Worm (Caenorhabditis elegans) whole organism, L1 larva: ENCODE results near the gene twk-34.

Experiments
- C04F5.9 ChIP-seq: sonication (generic microtip); optimal IDR thresholded peaks from 2 replicates; lab custom pipeline; 2016; ENCODE audit warnings: missing genetic modification characterization, missing compliant biosample characterization
- alr-1 ChIP-seq: fragments of 200-800 bp; sonication (Bioruptor generic); optimal IDR thresholded peaks from 2 replicates; lab custom pipeline; 2018; ENCODE audit warnings: borderline replicate concordance, mild to moderate bottlenecking, missing genetic modification characterization, missing compliant biosample characterization
- ama-1 ChIP-seq: fragments of 150-350 bp; optimal IDR thresholded peaks from 2 replicates; lab custom pipeline; 2014
- blmp-1 ChIP-seq: fragments of 150-350 bp; optimal IDR thresholded peaks from 2 replicates; lab custom pipeline; 2014; ENCODE audit warnings: missing biosample characterization, missing genetic modification characterization
- ceh-8 ChIP-seq: fragments of 200-800 bp; sonication (Bioruptor generic); optimal IDR thresholded peaks from 2 replicates; lab custom pipeline; 2018; ENCODE audit warnings: mild to moderate bottlenecking, missing genetic modification characterization, moderate library complexity, missing compliant biosample characterization
- ceh-88 ChIP-seq: fragments of 200-800 bp; sonication (Bioruptor generic); IDR thresholded peaks from 2 replicates; pipeline ENCODE4 v1.3.6; 2022; ENCODE audit warnings: missing genetic modification characterization, missing compliant biosample characterization
- efl-3 ChIP-seq: fragments of 200-800 bp; sonication (Bioruptor generic); optimal IDR thresholded peaks from 2 replicates; lab custom pipeline; 2018; ENCODE audit warnings: mild to moderate bottlenecking, missing genetic modification characterization, missing compliant biosample characterization
- egl-13 ChIP-seq: sonication (generic microtip); optimal IDR thresholded peaks from 2 replicates; lab custom pipeline; 2016; ENCODE audit warnings: missing genotype, missing genetic modification reagents, missing genetic modification characterization, missing compliant biosample characterization
- elt-2 ChIP-seq: sonication (generic microtip); optimal IDR thresholded peaks from 2 replicates; lab custom pipeline; 2016; ENCODE audit warnings: missing genetic modification characterization, mild to moderate bottlenecking, inconsistent platforms, missing compliant biosample characterization, missing genetic modification reagents
- elt-3 ChIP-seq, 6 experiments: fragments of 150-350 bp in 1 of 6; sonication (generic microtip); optimal IDR thresholded peaks; 2 replicates each; lab custom pipeline; 2017 to 2018; ENCODE audit warnings: missing biosample characterization in 6 of 6, missing genetic modification characterization in 6 of 6, inconsistent platforms in 1 of 6
- fkh-8 ChIP-seq: sonication (generic microtip); optimal IDR thresholded peaks from 2 replicates; lab custom pipeline; 2016; ENCODE audit warnings: mild to moderate bottlenecking, missing genetic modification characterization, missing compliant biosample characterization
- grh-1 ChIP-seq: fragments of 200-800 bp; sonication (Bioruptor generic); IDR thresholded peaks from 2 replicates; pipeline ENCODE4 v1.3.6; 2022; ENCODE audit warnings: missing genetic modification reagents, missing genetic modification characterization, missing compliant biosample characterization
- hlh-17 ChIP-seq: fragments of 200-800 bp; sonication (Bioruptor generic); optimal IDR thresholded peaks from 2 replicates; lab custom pipeline; 2018; ENCODE audit warnings: missing genetic modification characterization, mild to moderate bottlenecking, missing compliant biosample characterization, moderate library complexity, borderline replicate concordance
- hlh-4 ChIP-seq: sonication (generic microtip); optimal IDR thresholded peaks from 2 replicates; lab custom pipeline; 2016; ENCODE audit warnings: mild to moderate bottlenecking, missing genetic modification characterization, missing compliant biosample characterization
- hpl-2 ChIP-seq: fragments of 150-350 bp; optimal IDR thresholded peaks from 2 replicates; lab custom pipeline; 2014; ENCODE audit warnings: missing biosample characterization, missing genetic modification reagents, missing genetic modification characterization
- irx-1 ChIP-seq: sonication (generic microtip); optimal IDR thresholded peaks from 2 replicates; lab custom pipeline; 2016; ENCODE audit warnings: missing genetic modification characterization, missing compliant biosample characterization
- isw-1 ChIP-seq: fragments of 200-800 bp; sonication (Bioruptor generic); IDR thresholded peaks from 2 replicates; pipeline ENCODE4 v1.3.6; 2022; ENCODE audit warnings: missing genetic modification characterization, missing compliant biosample characterization
- jun-1 ChIP-seq: fragments of 150-350 bp; optimal IDR thresholded peaks from 2 replicates; lab custom pipeline; 2014; ENCODE audit warnings: missing biosample characterization, missing genetic modification reagents, missing genetic modification characterization
- lin-15B ChIP-seq: fragments of 150-350 bp; sonication (generic microtip); optimal IDR thresholded peaks from 3 replicates; lab custom pipeline; 2014; ENCODE audit warnings: missing biosample characterization, missing genetic modification characterization
- lin-39 ChIP-seq: fragments of 150-350 bp; optimal IDR thresholded peaks from 2 replicates; lab custom pipeline; 2014; ENCODE audit warnings: missing biosample characterization, missing genetic modification reagents, missing genetic modification characterization
- lir-3 ChIP-seq: sonication (generic microtip); optimal IDR thresholded peaks from 2 replicates; lab custom pipeline; 2016; ENCODE audit warnings: mild to moderate bottlenecking, missing genetic modification characterization, moderate library complexity, missing compliant biosample characterization; ENCODE audit not compliant: poor library complexity
- lsy-2 ChIP-seq, 2 experiments: fragments of 150-350 bp; optimal IDR thresholded peaks; 2 replicates each; lab custom pipeline; 2014; ENCODE audit warnings: missing biosample characterization in 2 of 2, missing genetic modification characterization in 2 of 2
- mab-9 ChIP-seq: fragments of 200-800 bp; sonication (Bioruptor generic); IDR thresholded peaks from 2 replicates; pipeline ENCODE4 v1.3.6; 2022; ENCODE audit warnings: missing genetic modification reagents, missing genetic modification characterization, missing compliant biosample characterization
- mdl-1 ChIP-seq, 2 experiments: fragments of 150-350 bp; optimal IDR thresholded peaks; 2 replicates each; lab custom pipeline; 2014 to 2017; ENCODE audit warnings: missing biosample characterization in 2 of 2, missing genetic modification characterization in 2 of 2, inconsistent platforms in 1 of 2
- mef-2 ChIP-seq: fragments of 150-350 bp; optimal IDR thresholded peaks from 2 replicates; lab custom pipeline; 2014; ENCODE audit warnings: missing biosample characterization, missing genetic modification characterization
- nhr-12 ChIP-seq: sonication (generic microtip); optimal IDR thresholded peaks from 2 replicates; lab custom pipeline; 2017; ENCODE audit warnings: missing biosample characterization, missing genetic modification characterization
- nhr-19 ChIP-seq: fragments of 200-800 bp; sonication (Bioruptor generic); conservative IDR thresholded peaks from 2 replicates; pipeline ENCODE4 v1.3.6; 2022; ENCODE audit warnings: missing genetic modification characterization, missing compliant biosample characterization
- nhr-20 ChIP-seq: sonication (generic microtip); optimal IDR thresholded peaks from 2 replicates; lab custom pipeline; 2016; ENCODE audit warnings: mild to moderate bottlenecking, missing genetic modification characterization, missing compliant biosample characterization
- nhr-28 ChIP-seq: fragments of 150-350 bp; optimal IDR thresholded peaks from 2 replicates; lab custom pipeline; 2014; ENCODE audit warnings: missing biosample characterization, missing genetic modification characterization
- nhr-76 ChIP-seq: sonication (generic microtip); optimal IDR thresholded peaks from 2 replicates; lab custom pipeline; 2017; ENCODE audit warnings: missing biosample characterization, missing genetic modification characterization
- nhr-77 ChIP-seq: fragments of 150-350 bp; optimal IDR thresholded peaks from 2 replicates; lab custom pipeline; 2014; ENCODE audit warnings: missing biosample characterization, missing genetic modification characterization
- nhr-84 ChIP-seq: sonication (generic microtip); optimal IDR thresholded peaks from 2 replicates; lab custom pipeline; 2017; ENCODE audit warnings: missing biosample characterization, missing genetic modification characterization
- nhr-85 ChIP-seq: sonication (generic microtip); peaks from one replicate; lab custom pipeline; 2016; ENCODE audit warnings: missing genetic modification characterization, inconsistent platforms, missing compliant biosample characterization
- pqm-1 ChIP-seq: sonication (generic microtip); optimal IDR thresholded peaks from 3 replicates; lab custom pipeline; 2017; ENCODE audit warnings: missing biosample characterization, missing genetic modification characterization
- rnt-1 ChIP-seq: sonication (generic microtip); optimal IDR thresholded peaks from 2 replicates; lab custom pipeline; 2016; ENCODE audit warnings: mild to moderate bottlenecking, missing genetic modification characterization, moderate library complexity, missing compliant biosample characterization
- skn-1 ChIP-seq: fragments of 150-350 bp; optimal IDR thresholded peaks from 2 replicates; lab custom pipeline; 2014; ENCODE audit warnings: missing biosample characterization, missing genetic modification characterization
- snu-23 ChIP-seq: sonication (generic microtip); optimal IDR thresholded peaks from 2 replicates; lab custom pipeline; 2016; ENCODE audit warnings: missing genetic modification characterization, missing compliant biosample characterization
- sptf-1 ChIP-seq: fragments of 150-350 bp; optimal IDR thresholded peaks from 2 replicates; lab custom pipeline; 2014; ENCODE audit warnings: missing biosample characterization, missing genetic modification characterization
- sup-37 ChIP-seq: fragments of 200-800 bp; sonication (Bioruptor generic); optimal IDR thresholded peaks from 2 replicates; lab custom pipeline; 2018; ENCODE audit warnings: mild to moderate bottlenecking, missing genetic modification characterization, missing compliant biosample characterization
- swsn-7 ChIP-seq: sonication (generic microtip); optimal IDR thresholded peaks from 2 replicates; lab custom pipeline; 2016; ENCODE audit warnings: missing genetic modification characterization, missing compliant biosample characterization
- tbx-2 ChIP-seq: sonication (generic microtip); optimal IDR thresholded peaks from 2 replicates; lab custom pipeline; 2016; ENCODE audit warnings: missing genetic modification characterization, missing compliant biosample characterization
- tlp-1 ChIP-seq: fragments of 150-350 bp; optimal IDR thresholded peaks from 2 replicates; lab custom pipeline; 2014; ENCODE audit warnings: missing biosample characterization, missing genetic modification characterization
- unc-130 ChIP-seq: fragments of 150-350 bp; optimal IDR thresholded peaks from 2 replicates; lab custom pipeline; 2017; ENCODE audit warnings: missing biosample characterization, missing genetic modification characterization, inconsistent platforms
- vab-15 ChIP-seq: sonication (generic microtip); optimal IDR thresholded peaks from 2 replicates; lab custom pipeline; 2017; ENCODE audit warnings: missing genotype, mild to moderate bottlenecking, missing genetic modification characterization, missing compliant biosample characterization
- zag-1 ChIP-seq: fragments of 150-350 bp; optimal IDR thresholded peaks from 2 replicates; lab custom pipeline; 2014; ENCODE audit warnings: missing biosample characterization, missing genetic modification characterization

Gene twk-34

ce11 chrV:15707982-15708381, 3.2 kb downstream of the twk-34 start (continued):
- no peak; the same call in 1 of the 2 replicates for TF ChIP-seq grh-1 (GFP tag; lab: Robert Waterston, UW)
- TF ChIP-seq tbx-2 (tag; lab: Kevin White, UChicago) = no peak
- no peak for TF ChIP-seq tlp-1
- TF ChIP-seq blmp-1 (tag; lab: Kevin White, UChicago) = peak; percentile 57
- TF ChIP-seq jun-1 = no peak
- no peak for TF ChIP-seq lin-39
- TF ChIP-seq efl-3 (GFP tag; lab: Kevin White, UChicago) = no peak
- TF ChIP-seq pqm-1 (tag; lab: Kevin White, UChicago) = no peak
- no peak for TF ChIP-seq irx-1 (tag; lab: Kevin White, UChicago)
- TF ChIP-seq alr-1 = no peak
- TF ChIP-seq elt-2 (tag; lab: Kevin White, UChicago) = no peak
- no peak for TF ChIP-seq nhr-12
- no peak for TF ChIP-seq nhr-84 (tag; lab: Kevin White, UChicago)
- peak in 1 of 2 experiments; percentile 46 for TF ChIP-seq lsy-2 (tag; optimal IDR thresholded peaks at IDR 0.05; lab: Kevin White, UChicago)
- TF ChIP-seq isw-1 (GFP tag; lab: Robert Waterston, UW) = no peak
- no peak for TF ChIP-seq ceh-8 (GFP tag; lab: Kevin White, UChicago)
- TF ChIP-seq lin-15B (tag; lab: Kevin White, UChicago) = no peak
- TF ChIP-seq nhr-77 (tag; lab: Kevin White, UChicago) = no peak
- TF ChIP-seq sptf-1 (tag; lab: Kevin White, UChicago) = no peak
- peak; percentile 90 for TF ChIP-seq nhr-85 (tag; lab: Kevin White, UChicago)
- TF ChIP-seq swsn-7 (tag; lab: Kevin White, UChicago) = no peak
- no peak for TF ChIP-seq mab-9 (GFP tag; lab: Robert Waterston, UW)
- no peak for TF ChIP-seq C04F5.9
- TF ChIP-seq elt-3 (tag; optimal IDR thresholded peaks at IDR 0.05; lab: Kevin White, UChicago) = peak in 5 of 6 experiments; percentile 32 to 98 (median 74)
- TF ChIP-seq egl-13 (tag; lab: Kevin White, UChicago) = no peak
- TF ChIP-seq rnt-1 = no peak
- peak; percentile 74 for TF ChIP-seq nhr-20
- TF ChIP-seq hlh-17 = no peak
- no peak for TF ChIP-seq mef-2 (tag; lab: Kevin White, UChicago)
- TF ChIP-seq hlh-4 = no peak
- no peak for TF ChIP-seq snu-23 (GFP tag; lab: Kevin White, UChicago)
- no peak for TF ChIP-seq hpl-2 (GFP tag; lab: Kevin White, UChicago)
- TF ChIP-seq nhr-76 (tag; lab: Kevin White, UChicago) = no peak
- TF ChIP-seq ama-1 (lab: Kevin White, UChicago) = no peak

- TF ChIP-seq nhr-28 (tag; lab: Kevin White, UChicago) (no peak), skn-1 (tag; lab: Kevin White, UChicago) (no peak), nhr-19 (GFP tag; lab: Robert Waterston, UW) (no peak), sup-37 (GFP tag; lab: Kevin White, UChicago) (no peak), rnt-1 (no peak), vab-15 (tag; lab: Kevin White, UChicago) (no peak), sptf-1 (tag; lab: Kevin White, UChicago) (no peak), ceh-88 (no peak), unc-130 (tag; lab: Kevin White, UChicago) (no peak), mdl-1 (tag; optimal IDR thresholded peaks at IDR 0.05; lab: Kevin White, UChicago) (no peak), fkh-8 (tag; lab: Kevin White, UChicago) (no peak), lin-39 (no peak), mef-2 (tag; lab: Kevin White, UChicago) (no peak), lir-3 (tag; lab: Kevin White, UChicago) (no peak), zag-1 (tag; lab: Kevin White, UChicago) (no peak), hlh-17 (no peak), swsn-7 (tag; lab: Kevin White, UChicago) (no peak)
Observed at ce11 chrV:15710401-15710800, 5.6 kb downstream of the twk-34 start, which contains the start of gene Y6E2A.1. TSS of gene Y6E2A.1 (minus strand) at chrV:15710501.
